Fruit fly (Drosophila melanogaster) Kc167 (cell line): Measurements from ENCODE around the gene S6kII.

Experiments
- Myc ChIP-seq: fragments of >200 bp; optimal IDR thresholded peaks from 2 replicates; lab custom pipeline; 2017; ENCODE audit warnings: missing external identifiers
- Sin3A ChIP-seq: fragments of >200 bp; optimal IDR thresholded peaks from 2 replicates; lab custom pipeline; 2018; ENCODE audit warnings: missing external identifiers
- h ChIP-seq: fragments of >200 bp; optimal IDR thresholded peaks from 3 replicates; lab custom pipeline; 2018; ENCODE audit warnings: missing external identifiers
- insv ChIP-seq: fragments of >200 bp; optimal IDR thresholded peaks from 3 replicates; lab custom pipeline; 2018; ENCODE audit warnings: missing external identifiers
- psq ChIP-seq: fragments of >200 bp; optimal IDR thresholded peaks from 2 replicates; lab custom pipeline; 2017; ENCODE audit warnings: missing external identifiers
- ttk ChIP-seq: sonication (Bioruptor generic); optimal IDR thresholded peaks from 2 replicates; lab custom pipeline; 2017; ENCODE audit warnings: missing external identifiers

DNA sequence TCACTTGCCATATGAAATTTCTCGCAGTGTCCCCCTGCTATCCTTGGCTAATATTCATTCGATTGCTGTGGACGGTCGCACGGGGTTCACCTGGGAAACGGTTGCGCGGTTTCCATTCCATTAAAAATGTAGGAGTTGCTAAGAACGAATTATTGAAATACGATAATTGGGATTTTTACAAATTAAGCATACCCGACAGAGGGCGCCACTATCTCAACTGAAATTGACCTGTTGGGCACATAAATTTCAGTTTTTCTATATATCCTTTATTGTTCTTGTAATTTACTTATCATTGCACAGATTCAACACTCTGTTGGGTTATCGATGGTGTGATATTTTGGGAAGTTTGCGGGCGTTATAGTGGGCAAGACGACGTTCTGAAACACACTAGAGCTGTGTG, 14.9 kb downstream of the S6kII start:
- TF ChIP-seq ttk (lab: Kevin White, UChicago) (no peak), h (lab: Kevin White, UChicago) (no peak), Sin3A (lab: Kevin White, UChicago) (no peak), insv (lab: Kevin White, UChicago) (no peak), Myc (lab: Kevin White, UChicago) (no peak), psq (lab: Kevin White, UChicago) (no peak)
